Fruit fly (Drosophila melanogaster): ENCODE data around the gene Task6.
A peak's percentile ranks its signal among the peaks of the same experiment; 100 is the strongest.

- no peak for TF ChIP-seq EcR (GFP tag; optimal IDR thresholded peaks at IDR 0.05)
- no peak for TF ChIP-seq Snoo (tag; optimal IDR thresholded peaks at IDR 0.05)
- 0 out of 2 replicates have a peak, but pooled peaks have one; percentile 16 for TF ChIP-seq CG32121 (GFP tag; IDR thresholded peaks at IDR 0.05)
- TF ChIP-seq CG14655 (GFP tag; optimal IDR thresholded peaks at IDR 0.05): no peak
- TF ChIP-seq CG12605 (GFP tag; IDR thresholded peaks at IDR 0.05): no peak
- no peak for TF ChIP-seq CG8301 (tag; optimal IDR thresholded peaks at IDR 0.05)
- no peak for TF ChIP-seq CG34367 (tag; optimal IDR thresholded peaks at IDR 0.05)
- no peak for TF ChIP-seq CG17806 (tag; optimal IDR thresholded peaks at IDR 0.05)
- no peak for TF ChIP-seq CG8159 (tag; optimal IDR thresholded peaks at IDR 0.05)
- TF ChIP-seq Ets98B (GFP tag; IDR thresholded peaks at IDR 0.05): no peak
- TF ChIP-seq CG13204 (GFP tag; optimal IDR thresholded peaks at IDR 0.05): no peak
- TF ChIP-seq fd96Ca (GFP tag; IDR thresholded peaks at IDR 0.05): no peak
- no peak for TF ChIP-seq gl (tag; optimal IDR thresholded peaks at IDR 0.05)
- no peak for TF ChIP-seq CG4496 (GFP tag; IDR thresholded peaks at IDR 0.05)
These were observed 46.5 kb upstream of the Task6 start for dm6 chr3R:13720798-13721197.

Data from whole organism, pupa.